Fruit fly (Drosophila melanogaster): ENCODE results near the gene Karybeta3.

dm6 chr3R:4599624-4600023 lies 49.4 kb upstream of the Karybeta3 start:
- TF ChIP-seq usp (GFP tag; optimal IDR thresholded peaks at IDR 0.05), result no peak
- no peak for TF ChIP-seq psq (optimal IDR thresholded peaks at IDR 0.05)
- no peak for TF ChIP-seq Dll (optimal IDR thresholded peaks at IDR 0.05)
- no peak for TF ChIP-seq pan (optimal IDR thresholded peaks at IDR 0.05)

Measured in whole organism.